Worm (Caenorhabditis elegans): ENCODE measurements around the gene bath-44.

DNA sequence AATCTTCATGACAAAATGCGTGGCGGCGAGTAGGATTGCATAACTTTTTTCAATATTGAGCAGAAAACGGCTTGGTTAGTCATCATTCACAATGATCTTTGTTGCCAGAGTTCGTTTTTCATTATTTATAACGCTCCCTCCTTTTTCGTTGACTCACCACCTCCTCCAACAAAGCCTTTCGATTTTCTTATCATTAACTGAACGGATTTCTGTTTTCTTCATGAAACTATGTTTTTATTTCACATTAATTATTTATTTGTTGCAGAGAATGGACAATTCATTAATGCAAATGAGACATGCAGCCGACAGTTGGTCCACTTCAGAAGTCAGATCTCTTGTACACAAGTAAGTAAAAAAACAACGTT, at the start of gene bath-44:
- TF ChIP-seq cnd-1 (tag; optimal IDR thresholded peaks at IDR 0.05): no peak
- TF ChIP-seq mep-1 (tag; optimal IDR thresholded peaks at IDR 0.05): no peak
- no peak for TF ChIP-seq ceh-39 (tag; optimal IDR thresholded peaks at IDR 0.05)
- no peak for TF ChIP-seq sptf-1 (tag; optimal IDR thresholded peaks at IDR 0.05)
- TF ChIP-seq nhr-28 (tag; optimal IDR thresholded peaks at IDR 0.05): no peak
- TF ChIP-seq snpc-4 (tag; optimal IDR thresholded peaks at IDR 0.05): no peak

Measured in whole organism, mixed stage, embryonic.